Fruit fly (Drosophila melanogaster) whole organism, embryonic: ENCODE measurements around the gene Ankle2.

ENCODE experiments used
- ATbp ChIP-seq: fragments of 200-800 bp; sonication (Bioruptor generic); optimal IDR thresholded peaks from 2 replicates; lab custom pipeline; 2017; ENCODE audit warnings: missing biosample characterization, mild to moderate bottlenecking, missing genetic modification characterization, missing genetic modification reagents
- CG10543 ChIP-seq: fragments of 200-800 bp; sonication (Bioruptor generic); optimal IDR thresholded peaks from 3 replicates; lab custom pipeline; 2017; ENCODE audit warnings: missing biosample characterization, mild to moderate bottlenecking, missing genetic modification characterization, moderate library complexity
- CG10565 ChIP-seq: fragments of 200-800 bp; sonication (Bioruptor generic); optimal IDR thresholded peaks from 3 replicates; lab custom pipeline; 2016; ENCODE audit warnings: missing biosample characterization, mild to moderate bottlenecking, missing genetic modification characterization
- CG14050 ChIP-seq: fragments of 200-800 bp; sonication (Bioruptor generic); IDR thresholded peaks from 3 replicates; pipeline ENCODE4 v1.3.6; 2022; ENCODE audit warnings: missing biosample characterization, missing genetic modification characterization
- CG14860 ChIP-seq: fragments of 200-800 bp; sonication (Bioruptor generic); IDR thresholded peaks from 3 replicates; pipeline ENCODE4 v1.3.6; 2022; ENCODE audit warnings: missing biosample characterization, missing genetic modification characterization; ENCODE audit not compliant: partially characterized antibody
- CG1647 ChIP-seq: fragments of 200-800 bp; sonication (Bioruptor generic); optimal IDR thresholded peaks from 3 replicates; lab custom pipeline; 2016; ENCODE audit warnings: missing biosample characterization, missing genetic modification characterization
- CG17186 ChIP-seq: fragments of 200-800 bp; sonication (Bioruptor generic); optimal IDR thresholded peaks from 3 replicates; lab custom pipeline; 2017; ENCODE audit warnings: missing biosample characterization, missing genetic modification reagents, missing genetic modification characterization
- CG30431 ChIP-seq: fragments of 200-800 bp; sonication (Bioruptor generic); optimal IDR thresholded peaks from 2 replicates; lab custom pipeline; 2017; ENCODE audit warnings: missing biosample characterization, missing genetic modification characterization
- CG3163 ChIP-seq: fragments of 200-800 bp; sonication (Bioruptor generic); optimal IDR thresholded peaks from 3 replicates; lab custom pipeline; 2016; ENCODE audit warnings: missing biosample characterization, missing genetic modification characterization
- CG3281 ChIP-seq: fragments of 200-800 bp; sonication (Bioruptor generic); optimal IDR thresholded peaks from 3 replicates; lab custom pipeline; 2017; ENCODE audit warnings: missing biosample characterization, mild to moderate bottlenecking, missing genetic modification characterization
- CG34376 ChIP-seq: fragments of 200-800 bp; sonication (Bioruptor generic); optimal IDR thresholded peaks from 2 replicates; lab custom pipeline; 2018; ENCODE audit warnings: missing biosample characterization, mild to moderate bottlenecking, missing genetic modification characterization
- CG3838 ChIP-seq: fragments of 200-800 bp; sonication (Bioruptor generic); optimal IDR thresholded peaks from 3 replicates; lab custom pipeline; 2016; ENCODE audit warnings: missing biosample characterization, missing genetic modification characterization
- CG4282 ChIP-seq: fragments of 200-800 bp; sonication (Bioruptor generic); optimal IDR thresholded peaks from 2 replicates; lab custom pipeline; 2016; ENCODE audit warnings: missing biosample characterization, missing genetic modification characterization
- CG4617 ChIP-seq: fragments of 200-800 bp; sonication (Bioruptor generic); optimal IDR thresholded peaks from 3 replicates; lab custom pipeline; 2016; ENCODE audit warnings: missing biosample characterization, missing genetic modification characterization, borderline replicate concordance
- CG4854 ChIP-seq: fragments of 200-800 bp; sonication (Bioruptor generic); optimal IDR thresholded peaks from 2 replicates; lab custom pipeline; 2016; ENCODE audit warnings: missing biosample characterization, missing genetic modification characterization, inconsistent platforms
- CG6254 ChIP-seq: fragments of 200-800 bp; sonication (Bioruptor generic); optimal IDR thresholded peaks from 3 replicates; lab custom pipeline; 2017; ENCODE audit warnings: mild to moderate bottlenecking, missing biosample characterization, missing genetic modification reagents, missing genetic modification characterization
- CG6272 ChIP-seq: fragments of 200-800 bp; sonication (Bioruptor generic); IDR thresholded peaks from 2 replicates; pipeline ENCODE4 v1.3.6; 2022; ENCODE audit warnings: missing biosample characterization, missing genetic modification characterization
- CG6765 ChIP-seq: fragments of 200-800 bp; sonication (Bioruptor generic); optimal IDR thresholded peaks from 3 replicates; lab custom pipeline; 2017; ENCODE audit warnings: missing biosample characterization, mild to moderate bottlenecking, missing genetic modification characterization
- CG7271 ChIP-seq: fragments of 200-800 bp; sonication (Bioruptor generic); optimal IDR thresholded peaks from 2 replicates; lab custom pipeline; 2018; ENCODE audit warnings: missing biosample characterization, mild to moderate bottlenecking, missing genetic modification characterization, moderate library complexity
- CHES-1-like ChIP-seq: fragments of 200-800 bp; sonication (Bioruptor generic); optimal IDR thresholded peaks from 2 replicates; lab custom pipeline; 2016; ENCODE audit warnings: missing biosample characterization, missing genetic modification characterization
- Chrac-16 ChIP-seq: fragments of 200-800 bp; sonication (Bioruptor generic); optimal IDR thresholded peaks from 3 replicates; lab custom pipeline; 2016; ENCODE audit warnings: missing biosample characterization, missing genetic modification characterization
- CrebB ChIP-seq: fragments of 200-800 bp; sonication (Bioruptor generic); optimal IDR thresholded peaks from 3 replicates; lab custom pipeline; 2018; ENCODE audit warnings: missing biosample characterization, mild to moderate bottlenecking, missing genetic modification characterization
- Fer2 ChIP-seq: fragments of 200-800 bp; sonication (Bioruptor generic); optimal IDR thresholded peaks from 2 replicates; lab custom pipeline; 2018; ENCODE audit warnings: missing biosample characterization, mild to moderate bottlenecking, missing genetic modification characterization, moderate library complexity
- HLHmδ ChIP-seq: fragments of 200-800 bp; sonication (Bioruptor generic); optimal IDR thresholded peaks from 2 replicates; lab custom pipeline; 2018; ENCODE audit warnings: missing biosample characterization, mild to moderate bottlenecking, missing genetic modification characterization, moderate library complexity
- MTF-1 ChIP-seq: fragments of 200-800 bp; sonication (Bioruptor generic); optimal IDR thresholded peaks from 2 replicates; lab custom pipeline; 2018; ENCODE audit warnings: missing biosample characterization, mild to moderate bottlenecking, missing genetic modification characterization, borderline replicate concordance
- Nf-YC ChIP-seq: fragments of 200-800 bp; optimal IDR thresholded peaks from 3 replicates; lab custom pipeline; 2019; ENCODE audit warnings: missing biosample characterization, mild to moderate bottlenecking, missing genetic modification characterization, moderate library complexity
- Opbp ChIP-seq: fragments of 200-800 bp; sonication (Bioruptor generic); IDR thresholded peaks from 3 replicates; pipeline ENCODE4 v1.3.6; 2022; ENCODE audit warnings: missing biosample characterization, missing genetic modification characterization; ENCODE audit not compliant: partially characterized antibody
- Rx ChIP-seq: fragments of 200-800 bp; sonication (Bioruptor generic); IDR thresholded peaks from 2 replicates; pipeline ENCODE4 v1.3.6; 2022; ENCODE audit warnings: missing biosample characterization, missing genetic modification characterization
- az2 ChIP-seq: fragments of 200-800 bp; sonication (Bioruptor generic); optimal IDR thresholded peaks from 3 replicates; lab custom pipeline; 2016; ENCODE audit warnings: missing biosample characterization, missing genetic modification characterization
- caup ChIP-seq: fragments of 200-800 bp; sonication (Bioruptor generic); optimal IDR thresholded peaks from 3 replicates; lab custom pipeline; 2017; ENCODE audit warnings: missing biosample characterization, mild to moderate bottlenecking, missing genetic modification characterization, moderate library complexity; ENCODE audit not compliant: severe bottlenecking
- exex ChIP-seq: fragments of 200-800 bp; sonication (Bioruptor generic); optimal IDR thresholded peaks from 4 replicates; lab custom pipeline; 2018; ENCODE audit warnings: missing biosample characterization, mild to moderate bottlenecking, missing genetic modification characterization, moderate library complexity
- fd3F ChIP-seq: fragments of 200-800 bp; sonication (Bioruptor generic); optimal IDR thresholded peaks from 2 replicates; lab custom pipeline; 2018; ENCODE audit warnings: missing biosample characterization, mild to moderate bottlenecking, missing genetic modification characterization, moderate library complexity
- fd64A ChIP-seq: fragments of 200-800 bp; sonication (Bioruptor generic); optimal IDR thresholded peaks from 3 replicates; lab custom pipeline; 2018; ENCODE audit warnings: missing biosample characterization, mild to moderate bottlenecking, missing genetic modification characterization
- gem ChIP-seq: fragments of 200-800 bp; sonication (Bioruptor generic); optimal IDR thresholded peaks from 2 replicates; lab custom pipeline; 2019; ENCODE audit warnings: missing biosample characterization, mild to moderate bottlenecking, missing genetic modification characterization, moderate library complexity
- gt ChIP-seq: fragments of 200-800 bp; sonication (Bioruptor generic); IDR thresholded peaks from 2 replicates; pipeline ENCODE4 v1.3.6; 2022; ENCODE audit warnings: missing biosample characterization, missing genetic modification characterization
- her ChIP-seq: fragments of 200-800 bp; sonication (Bioruptor generic); optimal IDR thresholded peaks from 2 replicates; lab custom pipeline; 2016; ENCODE audit warnings: missing biosample characterization, missing genetic modification characterization
- jigr1 ChIP-seq: fragments of 200-800 bp; sonication (Bioruptor generic); IDR thresholded peaks from 3 replicates; pipeline ENCODE4 v1.3.6; 2022; ENCODE audit warnings: missing biosample characterization, missing genetic modification characterization
- knrl ChIP-seq: fragments of 200-800 bp; sonication (Bioruptor generic); IDR thresholded peaks from 3 replicates; pipeline ENCODE4 v1.3.6; 2022; ENCODE audit warnings: missing biosample characterization, missing genetic modification characterization; ENCODE audit not compliant: partially characterized antibody
- lbe ChIP-seq: fragments of 200-800 bp; sonication (Bioruptor generic); optimal IDR thresholded peaks from 2 replicates; lab custom pipeline; 2016; ENCODE audit warnings: missing biosample characterization, mild to moderate bottlenecking, missing genetic modification characterization
- nau ChIP-seq: fragments of 200-800 bp; sonication (Bioruptor generic); optimal IDR thresholded peaks from 3 replicates; lab custom pipeline; 2017; ENCODE audit warnings: missing biosample characterization, mild to moderate bottlenecking, missing genetic modification characterization, missing genetic modification reagents
- nerfin-1 ChIP-seq: fragments of 200-800 bp; sonication (Bioruptor generic); optimal IDR thresholded peaks from 3 replicates; lab custom pipeline; 2019; ENCODE audit warnings: missing biosample characterization, mild to moderate bottlenecking, missing genetic modification characterization, moderate library complexity
- oc ChIP-seq: fragments of 200-800 bp; sonication (Bioruptor generic); optimal IDR thresholded peaks from 2 replicates; lab custom pipeline; 2018; ENCODE audit warnings: missing biosample characterization, mild to moderate bottlenecking, missing genetic modification characterization, moderate library complexity
- prd ChIP-seq, 3 experiments: fragments of >200 bp in 2 of 3; fragments of 200-800 bp in 1 of 3; sonication (Bioruptor generic) in 1 of 3; optimal IDR thresholded peaks in 2 of 3; IDR thresholded peaks in 1 of 3; 2 replicates in 2 of 3; 3 replicates in 1 of 3; pipeline versions ENCODE4 v1.3.6 to Lab custom; 2017 to 2022; ENCODE audit warnings: missing biosample characterization in 1 of 3, missing genetic modification characterization in 1 of 3
- psq ChIP-seq: fragments of 200-800 bp; sonication (Bioruptor generic); optimal IDR thresholded peaks from 2 replicates; lab custom pipeline; 2017; ENCODE audit warnings: missing biosample characterization, missing genetic modification characterization
- sisA ChIP-seq: fragments of 200-800 bp; sonication (Bioruptor generic); IDR thresholded peaks from 2 replicates; pipeline ENCODE4 v1.3.6; 2022; ENCODE audit warnings: missing biosample characterization, missing genetic modification characterization
- sqz ChIP-seq: fragments of 200-800 bp; sonication (Bioruptor generic); optimal IDR thresholded peaks from 3 replicates; lab custom pipeline; 2018; ENCODE audit warnings: missing biosample characterization, mild to moderate bottlenecking, missing genetic modification characterization
- sug ChIP-seq: fragments of 200-800 bp; optimal IDR thresholded peaks from 2 replicates; lab custom pipeline; 2019; ENCODE audit warnings: missing biosample characterization, mild to moderate bottlenecking, missing genetic modification characterization, moderate library complexity
- wek ChIP-seq: fragments of 200-800 bp; sonication (Bioruptor generic); optimal IDR thresholded peaks from 3 replicates; lab custom pipeline; 2018; ENCODE audit warnings: missing biosample characterization, mild to moderate bottlenecking, missing genetic modification characterization, moderate library complexity
- zfh1 ChIP-seq: fragments of 200-800 bp; sonication (Bioruptor generic); IDR thresholded peaks from 3 replicates; pipeline ENCODE4 v1.3.6; 2022; ENCODE audit warnings: missing biosample characterization, missing genetic modification characterization

Gene Ankle2

DNA sequence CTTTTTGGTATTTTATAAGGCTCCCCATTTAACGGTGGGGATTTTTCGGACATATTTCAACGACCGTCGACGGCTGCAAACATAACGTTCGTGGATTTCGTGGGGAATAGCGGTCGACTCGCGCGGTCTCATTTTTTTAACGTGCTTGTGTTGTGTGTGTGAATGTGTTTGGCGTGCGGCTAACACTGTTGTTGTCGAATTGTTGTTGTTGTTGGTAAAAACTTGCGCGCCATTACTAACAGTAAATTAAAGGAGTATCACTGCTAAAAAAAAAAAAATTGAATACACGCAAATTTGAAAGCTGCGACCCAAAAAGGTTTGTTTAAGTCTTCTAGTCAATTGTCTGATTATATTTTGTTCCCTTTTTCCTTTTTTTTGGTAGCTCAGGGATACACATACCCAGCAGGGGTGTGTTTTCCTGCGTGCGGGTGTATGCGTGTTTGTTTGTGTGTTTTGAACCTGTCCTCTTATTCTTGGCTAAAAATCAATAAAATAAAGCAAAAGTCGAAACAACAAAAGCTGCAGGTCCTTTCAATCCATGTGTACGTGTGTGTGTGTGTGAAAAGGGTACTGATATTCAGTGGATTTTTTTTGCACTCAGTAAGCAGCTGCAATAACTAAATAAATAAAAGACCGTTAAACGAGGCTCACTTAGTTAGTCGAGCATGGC, 888 bp upstream of the Ankle2 start, which contains the start of gene CG12991 (continued):
- TF ChIP-seq CrebB (no peak), CG6272 (GFP tag; lab: Robert Waterston, UW) (no peak), gem (tag; lab: Kevin White, UChicago) (peak; percentile 9), CG1647 (GFP tag; lab: Kevin White, UChicago) (no peak), wek (GFP tag; lab: Kevin White, UChicago) (no peak), lbe (GFP tag; lab: Kevin White, UChicago) (no peak), jigr1 (no peak), nerfin-1 (tag; lab: Kevin White, UChicago) (no peak), CG7271 (tag; lab: Kevin White, UChicago) (no peak), HLHmδ (no peak), MTF-1 (no peak), CG17186 (GFP tag; lab: Kevin White, UChicago) (no peak), CG3163 (GFP tag; lab: Kevin White, UChicago) (no peak), Rx (GFP tag; lab: Robert Waterston, UW) (no peak), CG3838 (GFP tag; lab: Kevin White, UChicago) (no peak), zfh1 (GFP tag; lab: Robert Waterston, UW) (no peak), CG6765 (GFP tag; lab: Kevin White, UChicago) (peak; percentile 47), exex (tag; lab: Kevin White, UChicago) (no peak), oc (no peak), psq (GFP tag; lab: Kevin White, UChicago) (no peak), CG4282 (GFP tag; lab: Kevin White, UChicago) (no peak), CG30431 (no peak), CG10543 (GFP tag; lab: Kevin White, UChicago) (no peak), gt (no peak), knrl (GFP tag; lab: Robert Waterston, UW) (no peak), Opbp (no peak), her (GFP tag; lab: Kevin White, UChicago) (no peak), Nf-YC (tag; lab: Kevin White, UChicago) (no peak), Chrac-16 (no peak), CG4617 (GFP tag; lab: Kevin White, UChicago) (no peak), caup (GFP tag; lab: Kevin White, UChicago) (no peak), CG10565 (GFP tag; lab: Kevin White, UChicago) (no peak), fd64A (GFP tag; lab: Kevin White, UChicago) (no peak), CG34376 (GFP tag; lab: Kevin White, UChicago) (no peak), CG4854 (GFP tag; lab: Kevin White, UChicago) (no peak), ATbp (no peak), CHES-1-like (GFP tag; lab: Kevin White, UChicago) (no peak), sug (no peak), az2 (GFP tag; lab: Kevin White, UChicago) (no peak), Fer2 (tag; lab: Kevin White, UChicago) (no peak), sisA (no peak), fd3F (GFP tag; lab: Kevin White, UChicago) (no peak), CG14050 (GFP tag; lab: Robert Waterston, UW) (no peak), nau (GFP tag; lab: Kevin White, UChicago) (no peak), CG14860 (GFP tag; lab: Robert Waterston, UW) (no peak), sqz (GFP tag; lab: Kevin White, UChicago) (no peak), CG3281 (GFP tag; lab: Kevin White, UChicago) (peak; percentile 36), CG6254 (GFP tag; lab: Kevin White, UChicago) (no peak), prd (optimal IDR thresholded peaks at IDR 0.05; lab: Kevin White, UChicago) (no peak), prd (GFP tag; IDR thresholded peaks at IDR 0.05; lab: Robert Waterston, UW) (0 out of 3 replicates have a peak, but pooled peaks have one; percentile 24)
